Worm (Caenorhabditis elegans) whole organism, young adult: ENCODE results near the gene bpl-1.

Experiments
- B0035.1 ChIP-seq: sonication (generic microtip); optimal IDR thresholded peaks from 2 replicates; lab custom pipeline; 2016; ENCODE audit warnings: missing genetic modification characterization, mild to moderate bottlenecking, missing compliant biosample characterization, missing genotype, missing genetic modification reagents
- F10E7.11 ChIP-seq: sonication (generic microtip); optimal IDR thresholded peaks from 2 replicates; lab custom pipeline; 2017; ENCODE audit warnings: mild to moderate bottlenecking, missing genetic modification characterization, moderate library complexity, missing compliant biosample characterization
- ZK185.1 ChIP-seq: sonication (generic microtip); optimal IDR thresholded peaks from 2 replicates; lab custom pipeline; 2016; ENCODE audit warnings: mild to moderate bottlenecking, missing genetic modification characterization, missing compliant biosample characterization; ENCODE audit not compliant: poor library complexity, severe bottlenecking
- ama-1 ChIP-seq, 3 experiments: fragments of 150-350 bp in 1 of 3; sonication (generic microtip) in 2 of 3; optimal IDR thresholded peaks; 2 replicates each; lab custom pipeline; 2014 to 2018; ENCODE audit warnings: missing biosample characterization in 2 of 3, missing genetic modification characterization in 2 of 3, missing genetic modification reagents in 2 of 3
- attf-5 ChIP-seq: fragments of 200-800 bp; sonication (Bioruptor generic); optimal IDR thresholded peaks from 2 replicates; lab custom pipeline; 2018; ENCODE audit warnings: mild to moderate bottlenecking, missing genetic modification characterization, missing compliant biosample characterization
- gei-17 ChIP-seq: fragments of 200-800 bp; sonication (Bioruptor generic); optimal IDR thresholded peaks from 2 replicates; lab custom pipeline; 2018; ENCODE audit warnings: mild to moderate bottlenecking, missing genetic modification characterization, missing compliant biosample characterization
- hrde-1 ChIP-seq: sonication (generic microtip); optimal IDR thresholded peaks from 2 replicates; lab custom pipeline; 2016; ENCODE audit warnings: missing genetic modification characterization, mild to moderate bottlenecking, missing compliant biosample characterization, moderate library complexity, missing genotype, missing genetic modification reagents, borderline replicate concordance
- hsf-1 ChIP-seq: fragments of 200-800 bp; sonication (Bioruptor generic); IDR thresholded peaks from 2 replicates; pipeline ENCODE4 v1.3.6; 2022; ENCODE audit warnings: missing genetic modification reagents, missing genetic modification characterization, missing compliant biosample characterization
- lag-1 ChIP-seq: fragments of 200-800 bp; sonication (Bioruptor generic); IDR thresholded peaks from 2 replicates; pipeline ENCODE4 v1.3.6; 2022; ENCODE audit warnings: missing genetic modification reagents, missing genetic modification characterization, missing compliant biosample characterization
- lsl-1 ChIP-seq: fragments of 200-800 bp; sonication (Bioruptor generic); optimal IDR thresholded peaks from 2 replicates; lab custom pipeline; 2018; ENCODE audit warnings: mild to moderate bottlenecking, missing genetic modification characterization, moderate library complexity, missing compliant biosample characterization
- pha-4 ChIP-seq: fragments of 150-350 bp; sonication (generic microtip); optimal IDR thresholded peaks from 2 replicates; lab custom pipeline; 2014; ENCODE audit warnings: missing biosample characterization, missing genetic modification reagents, missing genetic modification characterization
- sea-2 ChIP-seq: fragments of 200-800 bp; sonication (Bioruptor generic); IDR thresholded peaks from 2 replicates; pipeline ENCODE4 v1.3.6; 2022; ENCODE audit warnings: missing genetic modification characterization, missing compliant biosample characterization
- snpc-4 ChIP-seq, 5 experiments: fragments of 150-350 bp in 1 of 5; sonication (generic microtip) in 4 of 5; optimal IDR thresholded peaks; 2 replicates each; lab custom pipeline; 2014 to 2018; ENCODE audit warnings: missing genetic modification characterization in 5 of 5, missing biosample characterization in 3 of 5, antibody characterized with exemption in 2 of 5, mild to moderate bottlenecking in 2 of 5, missing compliant biosample characterization in 2 of 5, missing genotype in 2 of 5, moderate library complexity in 2 of 5, missing genetic modification reagents in 1 of 5
- sptf-2 ChIP-seq: fragments of 200-800 bp; sonication (Bioruptor generic); optimal IDR thresholded peaks from 2 replicates; lab custom pipeline; 2018; ENCODE audit warnings: mild to moderate bottlenecking, missing genetic modification characterization, missing compliant biosample characterization

DNA sequence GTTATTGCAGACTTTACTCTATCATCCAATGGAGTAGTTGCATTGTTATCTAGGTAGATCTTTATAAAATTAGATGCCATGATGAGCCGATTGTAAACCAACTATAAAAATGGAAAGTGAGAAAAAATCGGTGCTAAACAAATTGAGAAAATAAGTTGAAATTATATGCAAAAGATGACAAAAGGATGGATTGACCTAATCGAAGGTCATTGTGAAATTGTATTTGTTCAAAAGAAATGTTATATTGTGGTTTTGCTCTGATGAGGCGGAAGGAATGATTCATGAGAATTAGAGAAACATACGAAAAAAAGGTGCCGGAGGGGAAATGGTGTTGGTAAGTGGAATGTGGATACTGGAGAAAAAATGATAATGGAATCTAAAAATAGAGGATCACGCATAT, 7.0 kb downstream of the bpl-1 start, which contains the start of gene scly-1:
- TF ChIP-seq attf-5 (GFP tag; lab: Kevin White, UChicago) (no peak), ama-1 (optimal IDR thresholded peaks at IDR 0.05; lab: Kevin White, UChicago) (no peak), ama-1 (GFP tag; optimal IDR thresholded peaks at IDR 0.05; lab: Kevin White, UChicago) (no peak), lag-1 (GFP tag; lab: Robert Waterston, UW) (no peak), hrde-1 (tag; lab: Kevin White, UChicago) (no peak), sea-2 (no peak), pha-4 (no peak), snpc-4 (GFP tag; optimal IDR thresholded peaks at IDR 0.05; lab: Kevin White, UChicago) (no peak), snpc-4 (tag; optimal IDR thresholded peaks at IDR 0.05; lab: Kevin White, UChicago) (no peak), ZK185.1 (tag; lab: Kevin White, UChicago) (no peak), lsl-1 (no peak), hsf-1 (no peak), sptf-2 (GFP tag; lab: Kevin White, UChicago) (no peak), B0035.1 (no peak), F10E7.11 (tag; lab: Kevin White, UChicago) (no peak), gei-17 (GFP tag; lab: Kevin White, UChicago) (no peak)
